Worm (Caenorhabditis elegans) whole organism, L3 larva: ENCODE data around the gene srm-6.

Experiments used
- R02D3.7 ChIP-seq: fragments of 150-350 bp; optimal IDR thresholded peaks from 2 replicates; lab custom pipeline; 2014; ENCODE audit warnings: missing biosample characterization, missing genetic modification characterization
- ZK546.5 ChIP-seq: sonication (generic microtip); optimal IDR thresholded peaks from 2 replicates; lab custom pipeline; 2017; ENCODE audit warnings: missing biosample characterization, missing genetic modification characterization
- aly-2 ChIP-seq: fragments of 150-350 bp; optimal IDR thresholded peaks from 2 replicates; lab custom pipeline; 2014; ENCODE audit warnings: missing biosample characterization, missing genetic modification characterization
- ama-1 ChIP-seq: fragments of 150-350 bp; optimal IDR thresholded peaks from 2 replicates; lab custom pipeline; 2018
- ceh-16 ChIP-seq: sonication (generic microtip); optimal IDR thresholded peaks from 2 replicates; lab custom pipeline; 2017; ENCODE audit warnings: missing biosample characterization, missing genetic modification characterization
- ceh-28 ChIP-seq: fragments of 150-350 bp; optimal IDR thresholded peaks from 2 replicates; lab custom pipeline; 2014; ENCODE audit warnings: missing biosample characterization, missing genetic modification reagents, missing genetic modification characterization
- ceh-82 ChIP-seq: fragments of 150-350 bp; optimal IDR thresholded peaks from 2 replicates; lab custom pipeline; 2014; ENCODE audit warnings: missing biosample characterization, missing genetic modification characterization
- ceh-9 ChIP-seq: sonication (generic microtip); optimal IDR thresholded peaks from 2 replicates; lab custom pipeline; 2018; ENCODE audit warnings: missing biosample characterization, missing genetic modification characterization
- daf-12 ChIP-seq: fragments of 150-350 bp; optimal IDR thresholded peaks from 2 replicates; lab custom pipeline; 2014; ENCODE audit warnings: missing biosample characterization, missing genetic modification reagents, missing genetic modification characterization
- egl-27 ChIP-seq: sonication (generic microtip); optimal IDR thresholded peaks from 4 replicates; lab custom pipeline; 2017; ENCODE audit warnings: missing biosample characterization, missing genetic modification reagents, missing genetic modification characterization
- egl-5 ChIP-seq: fragments of 150-350 bp; optimal IDR thresholded peaks from 2 replicates; lab custom pipeline; 2017; ENCODE audit warnings: missing biosample characterization, missing genetic modification reagents, missing genetic modification characterization, inconsistent platforms
- elt-1 ChIP-seq: fragments of 150-350 bp; optimal IDR thresholded peaks from 2 replicates; lab custom pipeline; 2014; ENCODE audit warnings: missing biosample characterization, missing genetic modification characterization
- elt-2 ChIP-seq: sonication (generic microtip); optimal IDR thresholded peaks from 2 replicates; lab custom pipeline; 2016; ENCODE audit warnings: missing genetic modification reagents, mild to moderate bottlenecking, missing genetic modification characterization, missing compliant biosample characterization
- elt-3 ChIP-seq, 3 experiments: fragments of 150-350 bp in 1 of 3; sonication (generic microtip) in 2 of 3; optimal IDR thresholded peaks; 2 replicates in 2 of 3; 4 replicates in 1 of 3; lab custom pipeline; 2014 to 2017; ENCODE audit warnings: missing biosample characterization in 3 of 3, missing genetic modification characterization in 3 of 3
- eor-1 ChIP-seq, 2 experiments: fragments of 150-350 bp; optimal IDR thresholded peaks; 2 replicates each; lab custom pipeline; 2014 to 2018; ENCODE audit warnings: missing biosample characterization in 2 of 2, missing genetic modification characterization in 2 of 2
- fkh-10 ChIP-seq: sonication (generic microtip); optimal IDR thresholded peaks from 2 replicates; lab custom pipeline; 2017; ENCODE audit warnings: missing biosample characterization, missing genetic modification reagents, missing genetic modification characterization
- fkh-2 ChIP-seq: fragments of 150-350 bp; optimal IDR thresholded peaks from 2 replicates; lab custom pipeline; 2014; ENCODE audit warnings: missing biosample characterization, missing genetic modification reagents, missing genetic modification characterization
- fos-1 ChIP-seq: fragments of 150-350 bp; optimal IDR thresholded peaks from 2 replicates; lab custom pipeline; 2014; ENCODE audit warnings: missing biosample characterization, missing genetic modification characterization
- hmg-11 ChIP-seq: sonication (generic microtip); optimal IDR thresholded peaks from 2 replicates; lab custom pipeline; 2016; ENCODE audit warnings: missing genetic modification characterization, missing compliant biosample characterization
- jun-1 ChIP-seq: fragments of 150-350 bp; optimal IDR thresholded peaks from 2 replicates; lab custom pipeline; 2014; ENCODE audit warnings: missing biosample characterization, missing genetic modification reagents, missing genetic modification characterization
- lin-15B ChIP-seq: fragments of 150-350 bp; optimal IDR thresholded peaks from 2 replicates; lab custom pipeline; 2014; ENCODE audit warnings: missing biosample characterization, missing genetic modification characterization
- lin-39 ChIP-seq: fragments of 150-350 bp; optimal IDR thresholded peaks from 2 replicates; lab custom pipeline; 2018; ENCODE audit warnings: missing biosample characterization, missing genetic modification reagents, missing genetic modification characterization
- lsy-12 ChIP-seq: sonication (generic microtip); optimal IDR thresholded peaks from 2 replicates; lab custom pipeline; 2016; ENCODE audit warnings: mild to moderate bottlenecking, missing genetic modification characterization, missing compliant biosample characterization
- mdl-1 ChIP-seq: fragments of 150-350 bp; optimal IDR thresholded peaks from 2 replicates; lab custom pipeline; 2014; ENCODE audit warnings: missing biosample characterization, missing genetic modification characterization
- mml-1 ChIP-seq: fragments of 150-350 bp; sonication (generic microtip); optimal IDR thresholded peaks from 3 replicates; lab custom pipeline; 2014; ENCODE audit warnings: missing biosample characterization, missing genetic modification characterization
- nfya-1 ChIP-seq: sonication (generic microtip); optimal IDR thresholded peaks from 2 replicates; lab custom pipeline; 2017; ENCODE audit warnings: missing genetic modification characterization, mild to moderate bottlenecking, missing compliant biosample characterization, antibody characterized with exemption, moderate library complexity; ENCODE audit not compliant: insufficient read depth
- nhr-11 ChIP-seq: fragments of 150-350 bp; optimal IDR thresholded peaks from 2 replicates; lab custom pipeline; 2014; ENCODE audit warnings: missing biosample characterization, missing genetic modification characterization
- nhr-12 ChIP-seq: fragments of 150-350 bp; optimal IDR thresholded peaks from 2 replicates; lab custom pipeline; 2014; ENCODE audit warnings: missing biosample characterization, missing genetic modification characterization
- nhr-23 ChIP-seq: fragments of 150-350 bp; optimal IDR thresholded peaks from 2 replicates; lab custom pipeline; 2014; ENCODE audit warnings: missing biosample characterization, missing genetic modification reagents, missing genetic modification characterization
- nhr-237 ChIP-seq: fragments of 150-350 bp; optimal IDR thresholded peaks from 2 replicates; lab custom pipeline; 2014; ENCODE audit warnings: missing biosample characterization, missing genetic modification characterization
- nhr-25 ChIP-seq: sonication (generic microtip); optimal IDR thresholded peaks from 2 replicates; lab custom pipeline; 2017; ENCODE audit warnings: missing biosample characterization, missing genetic modification characterization
- nhr-28 ChIP-seq: fragments of 150-350 bp; optimal IDR thresholded peaks from 2 replicates; lab custom pipeline; 2014; ENCODE audit warnings: missing biosample characterization, missing genetic modification characterization
- nhr-43 ChIP-seq: sonication (generic microtip); optimal IDR thresholded peaks from 2 replicates; lab custom pipeline; 2016; ENCODE audit warnings: mild to moderate bottlenecking, missing genetic modification characterization, missing compliant biosample characterization; ENCODE audit not compliant: poor library complexity, severe bottlenecking
- nhr-67 ChIP-seq: fragments of 150-350 bp; optimal IDR thresholded peaks from 2 replicates; lab custom pipeline; 2014; ENCODE audit warnings: missing biosample characterization, missing genetic modification characterization
- nhr-76 ChIP-seq: fragments of 150-350 bp; sonication (generic microtip); optimal IDR thresholded peaks from 5 replicates; lab custom pipeline; 2014; ENCODE audit warnings: missing biosample characterization, missing genetic modification characterization
- nhr-77 ChIP-seq: fragments of 150-350 bp; optimal IDR thresholded peaks from 2 replicates; lab custom pipeline; 2014; ENCODE audit warnings: missing biosample characterization, missing genetic modification characterization
- pha-4 ChIP-seq: fragments of 150-350 bp; optimal IDR thresholded peaks from 2 replicates; lab custom pipeline; 2014; ENCODE audit warnings: missing biosample characterization, missing genetic modification reagents, missing genetic modification characterization
- pqm-1 ChIP-seq: fragments of 150-350 bp; optimal IDR thresholded peaks from 2 replicates; lab custom pipeline; 2017; ENCODE audit warnings: missing biosample characterization, missing genetic modification characterization, inconsistent platforms
- sea-2 ChIP-seq: fragments of 150-350 bp; sonication (generic microtip); optimal IDR thresholded peaks from 4 replicates; lab custom pipeline; 2014; ENCODE audit warnings: missing biosample characterization, missing genetic modification reagents, missing genetic modification characterization
- skn-1 ChIP-seq: fragments of 150-350 bp; optimal IDR thresholded peaks from 2 replicates; lab custom pipeline; 2014; ENCODE audit warnings: missing biosample characterization, missing genetic modification characterization
- snpc-4 ChIP-seq: fragments of 150-350 bp; optimal IDR thresholded peaks from 2 replicates; lab custom pipeline; 2014; ENCODE audit warnings: missing biosample characterization, missing genetic modification characterization
- unc-39 ChIP-seq: sonication (generic microtip); optimal IDR thresholded peaks from 4 replicates; lab custom pipeline; 2017; ENCODE audit warnings: missing biosample characterization, missing genetic modification characterization
- unc-62 ChIP-seq: fragments of 150-350 bp; sonication (generic microtip); optimal IDR thresholded peaks from 4 replicates; lab custom pipeline; 2014; ENCODE audit warnings: missing biosample characterization, missing genetic modification reagents, missing genetic modification characterization
- zag-1 ChIP-seq: fragments of 150-350 bp; optimal IDR thresholded peaks from 2 replicates; lab custom pipeline; 2014; ENCODE audit warnings: missing biosample characterization, missing genetic modification characterization
- ztf-11 ChIP-seq: fragments of 150-350 bp; optimal IDR thresholded peaks from 2 replicates; lab custom pipeline; 2014; ENCODE audit warnings: missing biosample characterization, missing genetic modification characterization
- ztf-4 ChIP-seq: fragments of 150-350 bp; optimal IDR thresholded peaks from 2 replicates; lab custom pipeline; 2014; ENCODE audit warnings: missing biosample characterization, missing genetic modification characterization

Gene srm-6

DNA sequence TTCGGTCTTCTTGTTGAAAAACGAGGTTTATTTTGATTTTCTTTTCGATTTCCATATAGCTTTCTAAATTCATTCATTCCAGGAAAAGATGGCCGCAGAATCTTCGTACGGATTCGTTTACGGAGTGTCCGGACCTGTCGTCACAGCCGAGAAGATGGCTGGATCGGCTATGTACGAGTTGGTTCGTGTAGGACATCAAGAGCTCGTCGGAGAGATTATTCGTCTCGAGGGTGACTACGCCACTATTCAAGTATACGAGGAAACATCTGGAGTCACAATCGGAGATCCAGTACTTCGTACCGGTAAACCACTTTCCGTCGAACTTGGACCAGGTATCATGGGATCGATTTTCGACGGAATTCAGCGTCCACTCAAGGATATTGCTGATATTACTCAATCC lies 14.9 kb downstream of the srm-6 start, which contains the start of gene vha-13:
vha-13 (plus strand) TSS at position 81 of the 400 bp plus-strand sequence.
- TF ChIP-seq ztf-11 (no peak), nhr-43 (no peak), nfya-1 (tag; lab: Kevin White, UChicago) (no peak), lin-39 (tag; lab: Kevin White, UChicago) (no peak), nhr-12 (no peak), ceh-82 (no peak), nhr-11 (tag; lab: Kevin White, UChicago) (no peak), eor-1 (tag; optimal IDR thresholded peaks at IDR 0.05; lab: Kevin White, UChicago) (no peak), ceh-28 (tag; lab: Kevin White, UChicago) (no peak), ceh-9 (tag; lab: Kevin White, UChicago) (no peak), daf-12 (no peak)

DNA sequence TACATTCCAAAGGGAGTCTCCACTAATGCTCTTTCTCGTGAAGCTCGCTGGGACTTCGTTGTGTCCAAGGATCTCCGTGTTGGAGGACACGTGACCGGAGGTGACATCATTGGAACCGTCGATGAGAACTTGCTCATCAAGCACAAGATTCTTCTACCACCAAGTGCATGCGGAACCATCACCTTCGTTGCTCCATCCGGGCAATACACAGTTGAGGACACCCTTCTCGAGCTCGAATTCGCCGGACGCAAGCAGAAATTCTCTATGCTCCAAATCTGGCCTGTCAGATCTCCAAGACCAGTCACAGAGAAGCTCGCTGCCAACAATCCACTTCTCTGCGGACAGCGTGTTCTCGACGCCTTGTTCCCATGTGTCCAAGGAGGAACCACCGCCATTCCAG lies 15.3 kb downstream of the srm-6 start:
- TF ChIP-seq daf-12 (no peak), ceh-28 (tag; lab: Kevin White, UChicago) (no peak), eor-1 (tag; optimal IDR thresholded peaks at IDR 0.05; lab: Kevin White, UChicago) (no peak), lin-39 (tag; lab: Kevin White, UChicago) (no peak), fkh-10 (GFP tag; lab: Kevin White, UChicago) (no peak), pqm-1 (tag; lab: Kevin White, UChicago) (no peak), nhr-23 (no peak), nhr-76 (tag; lab: Kevin White, UChicago) (no peak), elt-1 (tag; lab: Kevin White, UChicago) (no peak), pha-4 (tag; lab: Kevin White, UChicago) (no peak), fos-1 (tag; lab: Kevin White, UChicago) (no peak), ZK546.5 (no peak), ama-1 (lab: Kevin White, UChicago) (no peak), ceh-82 (no peak), nhr-28 (tag; lab: Kevin White, UChicago) (no peak), unc-39 (no peak)

DNA sequence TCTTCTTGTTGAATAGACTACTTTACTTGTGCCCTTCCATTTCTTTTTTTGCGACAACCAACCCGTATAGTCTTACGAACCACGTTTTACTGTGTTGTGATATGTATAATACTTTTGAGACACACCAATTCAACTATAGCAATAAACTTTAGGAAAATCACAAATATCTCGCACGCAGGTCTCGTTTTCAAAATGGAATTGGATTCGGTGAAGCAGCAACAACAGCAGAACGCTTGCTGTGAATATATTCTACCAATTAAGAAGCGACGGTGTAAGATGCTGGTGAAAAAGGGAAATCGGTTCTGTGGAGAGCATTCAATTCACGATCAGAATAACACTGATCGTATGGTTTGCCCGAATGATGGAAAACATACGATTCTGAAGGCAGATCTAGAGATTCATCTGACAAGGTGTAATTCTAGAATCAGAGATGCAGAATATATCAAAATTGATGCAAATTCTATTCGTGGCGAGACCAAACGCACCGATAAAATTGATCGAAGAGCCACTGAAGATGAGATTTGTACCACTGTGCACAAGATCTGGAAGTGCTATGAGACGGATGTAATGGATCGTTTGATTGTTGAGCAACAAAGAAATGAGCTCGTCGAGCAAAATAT lies 17.6 kb downstream of the srm-6 start, which contains the start of gene Y49A3A.3:
Y49A3A.3 (plus strand) TSS at position 153 of the 620 bp plus-strand sequence.
- TF ChIP-seq R02D3.7 (tag; lab: Kevin White, UChicago) (no peak), mdl-1 (tag; lab: Kevin White, UChicago) (no peak), unc-62 (GFP tag; lab: Kevin White, UChicago) (no peak), nhr-12 (no peak), nhr-23 (no peak), elt-2 (tag; lab: Kevin White, UChicago) (peak; percentile 48), skn-1 (no peak), fos-1 (tag; lab: Kevin White, UChicago) (no peak), nhr-28 (tag; lab: Kevin White, UChicago) (no peak), egl-27 (tag; lab: Kevin White, UChicago) (no peak), jun-1 (peak; percentile 41), daf-12 (no peak), nhr-77 (tag; lab: Kevin White, UChicago) (peak; percentile 65), ZK546.5 (no peak), fkh-10 (GFP tag; lab: Kevin White, UChicago) (no peak), zag-1 (tag; lab: Kevin White, UChicago) (no peak), nfya-1 (tag; lab: Kevin White, UChicago) (no peak), unc-39 (no peak), nhr-25 (peak; percentile 49), lin-15B (tag; lab: Kevin White, UChicago) (no peak), ztf-11 (no peak), pha-4 (tag; lab: Kevin White, UChicago) (no peak), elt-1 (tag; lab: Kevin White, UChicago) (no peak), snpc-4 (tag; lab: Kevin White, UChicago) (no peak), hmg-11 (tag; lab: Kevin White, UChicago) (no peak), ztf-4 (tag; lab: Kevin White, UChicago) (no peak), nhr-76 (tag; lab: Kevin White, UChicago) (no peak), ceh-9 (tag; lab: Kevin White, UChicago) (no peak), fkh-2 (tag; lab: Kevin White, UChicago) (no peak), nhr-67 (tag; lab: Kevin White, UChicago) (no peak), egl-5 (tag; lab: Kevin White, UChicago) (no peak), elt-3 (tag; optimal IDR thresholded peaks at IDR 0.05; lab: Kevin White, UChicago) (peak in 1 of 3 experiments; percentile 57), ceh-16 (tag; lab: Kevin White, UChicago) (no peak), ama-1 (lab: Kevin White, UChicago) (peak; percentile 66), ceh-28 (tag; lab: Kevin White, UChicago) (no peak), aly-2 (tag; lab: Kevin White, UChicago) (peak; percentile 95), nhr-43 (peak; percentile 69), sea-2 (GFP tag; lab: Kevin White, UChicago) (no peak), eor-1 (tag; optimal IDR thresholded peaks at IDR 0.05; lab: Kevin White, UChicago) (no peak), pqm-1 (tag; lab: Kevin White, UChicago) (peak; percentile 39), lsy-12 (tag; lab: Kevin White, UChicago) (peak; percentile 40), mml-1 (tag; lab: Kevin White, UChicago) (no peak), lin-39 (tag; lab: Kevin White, UChicago) (no peak), ceh-82 (peak; percentile 9), nhr-237 (tag; lab: Kevin White, UChicago) (no peak), nhr-11 (tag; lab: Kevin White, UChicago) (no peak)
